Worm (Caenorhabditis elegans) whole organism, young adult: Measurements from ENCODE around the gene nhr-280.
A peak's percentile ranks its signal among the peaks of the same experiment; 100 is the strongest.

ENCODE experiments used
- B0019.2 ChIP-seq: fragments of 200-800 bp; sonication (Bioruptor generic); conservative IDR thresholded peaks from 2 replicates; pipeline ENCODE4 v1.3.6; 2022; ENCODE audit warnings: missing genetic modification reagents, missing genetic modification characterization, missing compliant biosample characterization
- B0035.1 ChIP-seq: sonication (generic microtip); optimal IDR thresholded peaks from 2 replicates; lab custom pipeline; 2016; ENCODE audit warnings: missing genetic modification characterization, mild to moderate bottlenecking, missing compliant biosample characterization, missing genotype, missing genetic modification reagents
- C06A6.2 ChIP-seq: fragments of 200-800 bp; sonication (Bioruptor generic); conservative IDR thresholded peaks from 2 replicates; pipeline ENCODE4 v1.3.6; 2022; ENCODE audit warnings: missing genetic modification characterization, missing compliant biosample characterization
- D2030.7 ChIP-seq: fragments of 200-800 bp; sonication (Bioruptor generic); IDR thresholded peaks from 2 replicates; pipeline ENCODE4 v1.3.6; 2022; ENCODE audit warnings: missing genetic modification reagents, missing genetic modification characterization, missing compliant biosample characterization
- F22D6.2 ChIP-seq: sonication (generic microtip); optimal IDR thresholded peaks from 2 replicates; lab custom pipeline; 2016; ENCODE audit warnings: mild to moderate bottlenecking, missing genetic modification characterization, missing compliant biosample characterization
- F39B2.1 ChIP-seq: fragments of 200-800 bp; sonication (Bioruptor generic); IDR thresholded peaks from 2 replicates; pipeline ENCODE4 v1.3.6; 2022; ENCODE audit warnings: missing genetic modification reagents, missing genetic modification characterization, missing compliant biosample characterization
- K11D2.4 ChIP-seq: fragments of 200-800 bp; sonication (Bioruptor generic); IDR thresholded peaks from 2 replicates; pipeline ENCODE4 v1.3.6; 2022; ENCODE audit warnings: missing genetic modification reagents, missing genetic modification characterization, missing compliant biosample characterization
- K12H6.12 ChIP-seq: fragments of 200-800 bp; sonication (Bioruptor generic); optimal IDR thresholded peaks from 2 replicates; lab custom pipeline; 2018; ENCODE audit warnings: mild to moderate bottlenecking, missing genetic modification characterization, missing compliant biosample characterization
- T26A5.8 ChIP-seq: sonication (generic microtip); optimal IDR thresholded peaks from 2 replicates; lab custom pipeline; 2016; ENCODE audit warnings: missing genetic modification characterization, missing compliant biosample characterization
- akir-1 ChIP-seq: fragments of 200-800 bp; sonication (Bioruptor generic); optimal IDR thresholded peaks from 2 replicates; lab custom pipeline; 2018; ENCODE audit warnings: mild to moderate bottlenecking, missing genetic modification characterization, moderate library complexity, missing compliant biosample characterization
- athp-1 ChIP-seq: sonication (generic microtip); optimal IDR thresholded peaks from 2 replicates; lab custom pipeline; 2017; ENCODE audit warnings: mild to moderate bottlenecking, missing genetic modification characterization, missing compliant biosample characterization
- attf-5 ChIP-seq: fragments of 200-800 bp; sonication (Bioruptor generic); optimal IDR thresholded peaks from 2 replicates; lab custom pipeline; 2018; ENCODE audit warnings: mild to moderate bottlenecking, missing genetic modification characterization, missing compliant biosample characterization
- attf-6 ChIP-seq: fragments of 200-800 bp; sonication (Bioruptor generic); IDR thresholded peaks from 2 replicates; pipeline ENCODE4 v1.3.6; 2022; ENCODE audit warnings: missing genetic modification reagents, missing genetic modification characterization, missing compliant biosample characterization
- ccch-3 ChIP-seq: fragments of 200-800 bp; sonication (Bioruptor generic); optimal IDR thresholded peaks from 2 replicates; lab custom pipeline; 2018; ENCODE audit warnings: mild to moderate bottlenecking, missing genetic modification characterization, missing compliant biosample characterization
- ceh-27 ChIP-seq: fragments of 200-800 bp; sonication (Bioruptor generic); optimal IDR thresholded peaks from 2 replicates; lab custom pipeline; 2018; ENCODE audit warnings: mild to moderate bottlenecking, missing genetic modification characterization, moderate library complexity, missing compliant biosample characterization
- egrh-3 ChIP-seq: fragments of 200-800 bp; sonication (Bioruptor generic); IDR thresholded peaks from 2 replicates; pipeline ENCODE4 v1.3.6; 2022; ENCODE audit warnings: missing genetic modification reagents, missing genetic modification characterization, missing compliant biosample characterization
- hsf-1 ChIP-seq: fragments of 200-800 bp; sonication (Bioruptor generic); IDR thresholded peaks from 2 replicates; pipeline ENCODE4 v1.3.6; 2022; ENCODE audit warnings: missing genetic modification reagents, missing genetic modification characterization, missing compliant biosample characterization
- let-526 ChIP-seq: fragments of 200-800 bp; sonication (Bioruptor generic); IDR thresholded peaks from 2 replicates; pipeline ENCODE4 v1.3.6; 2022; ENCODE audit warnings: missing genetic modification reagents, missing genetic modification characterization, missing compliant biosample characterization
- let-607 ChIP-seq, 2 experiments: fragments of 200-800 bp in 1 of 2; sonication (Bioruptor generic) in 1 of 2; sonication (generic microtip) in 1 of 2; optimal IDR thresholded peaks; 2 replicates each; lab custom pipeline; 2016 to 2018; ENCODE audit warnings: mild to moderate bottlenecking in 2 of 2, missing compliant biosample characterization in 2 of 2, missing genetic modification characterization in 2 of 2, moderate library complexity in 2 of 2, missing genotype in 1 of 2
- lin-40 ChIP-seq: sonication (generic microtip); optimal IDR thresholded peaks from 2 replicates; lab custom pipeline; 2016; ENCODE audit warnings: missing genetic modification characterization, mild to moderate bottlenecking, missing compliant biosample characterization, missing genotype, missing genetic modification reagents
- lsy-27 ChIP-seq: sonication (generic microtip); optimal IDR thresholded peaks from 2 replicates; lab custom pipeline; 2017; ENCODE audit warnings: missing genetic modification characterization, mild to moderate bottlenecking, missing compliant biosample characterization, antibody characterized with exemption, missing genotype, borderline replicate concordance; ENCODE audit not compliant: insufficient read depth
- madf-8 ChIP-seq: fragments of 200-800 bp; sonication (Bioruptor generic); conservative IDR thresholded peaks from 2 replicates; pipeline ENCODE4 v1.3.6; 2022; ENCODE audit warnings: missing genetic modification reagents, missing genetic modification characterization, missing compliant biosample characterization
- nhr-120 ChIP-seq: fragments of 200-800 bp; sonication (Bioruptor generic); IDR thresholded peaks from 2 replicates; pipeline ENCODE4 v1.3.6; 2022; ENCODE audit warnings: missing genetic modification characterization, missing compliant biosample characterization
- nhr-27 ChIP-seq: fragments of 200-800 bp; sonication (Bioruptor generic); optimal IDR thresholded peaks from 2 replicates; lab custom pipeline; 2018; ENCODE audit warnings: mild to moderate bottlenecking, missing genetic modification characterization, moderate library complexity, missing compliant biosample characterization
- rcor-1 ChIP-seq: fragments of 200-800 bp; sonication (Bioruptor generic); IDR thresholded peaks from 2 replicates; pipeline ENCODE4 v1.3.6; 2022; ENCODE audit warnings: missing genetic modification reagents, missing genetic modification characterization, missing compliant biosample characterization
- rpc-1 ChIP-seq, 2 experiments: fragments of 150-350 bp in 1 of 2; sonication (generic microtip) in 1 of 2; optimal IDR thresholded peaks; 2 replicates each; lab custom pipeline; 2014 to 2018; ENCODE audit warnings: missing biosample characterization in 1 of 2, missing genetic modification characterization in 1 of 2, missing genetic modification reagents in 1 of 2, missing genotype in 1 of 2
- snpc-1.1 ChIP-seq: sonication (generic microtip); optimal IDR thresholded peaks from 2 replicates; lab custom pipeline; 2017; ENCODE audit warnings: missing genetic modification characterization, mild to moderate bottlenecking, missing compliant biosample characterization, antibody characterized with exemption, moderate library complexity, missing genotype, missing genetic modification reagents; ENCODE audit not compliant: insufficient read depth
- sptf-2 ChIP-seq: fragments of 200-800 bp; sonication (Bioruptor generic); optimal IDR thresholded peaks from 2 replicates; lab custom pipeline; 2018; ENCODE audit warnings: mild to moderate bottlenecking, missing genetic modification characterization, missing compliant biosample characterization
- unc-130 ChIP-seq: sonication (generic microtip); optimal IDR thresholded peaks from 2 replicates; lab custom pipeline; 2016; ENCODE audit warnings: missing genetic modification reagents, missing genetic modification characterization, missing compliant biosample characterization
- zfh-2 ChIP-seq: fragments of 200-800 bp; sonication (Bioruptor generic); conservative IDR thresholded peaks from 2 replicates; pipeline ENCODE4 v1.3.6; 2022; ENCODE audit warnings: missing genetic modification reagents, missing genetic modification characterization, missing compliant biosample characterization
- ztf-22 ChIP-seq: fragments of 200-800 bp; sonication (Bioruptor generic); optimal IDR thresholded peaks from 2 replicates; lab custom pipeline; 2018; ENCODE audit warnings: mild to moderate bottlenecking, missing genetic modification characterization, moderate library complexity, missing compliant biosample characterization
- ztf-3 ChIP-seq: fragments of 200-800 bp; sonication (Bioruptor generic); optimal IDR thresholded peaks from 2 replicates; lab custom pipeline; 2018; ENCODE audit warnings: mild to moderate bottlenecking, missing genetic modification characterization, missing compliant biosample characterization

nhr-280 gene

ce11 chrIII:169478-169877, 38.9 kb upstream of the nhr-280 start, which contains the start of gene F40G9.18:
Gene F40G9.18 (minus strand): TSS chrIII:169578.
- TF ChIP-seq sptf-2 (GFP tag; lab: Kevin White, UChicago) (no peak), nhr-120 (GFP tag; lab: Robert Waterston, UW) (no peak), B0019.2 (GFP tag; lab: Robert Waterston, UW) (no peak), rcor-1 (GFP tag; lab: Robert Waterston, UW) (no peak), ceh-27 (no peak), attf-6 (GFP tag; lab: Robert Waterston, UW) (no peak), D2030.7 (GFP tag; lab: Robert Waterston, UW) (no peak), athp-1 (tag; lab: Kevin White, UChicago) (no peak), B0035.1 (no peak), F39B2.1 (GFP tag; lab: Robert Waterston, UW) (no peak), hsf-1 (GFP tag; lab: Robert Waterston, UW) (no peak), madf-8 (GFP tag; lab: Robert Waterston, UW) (no peak), F22D6.2 (tag; lab: Kevin White, UChicago) (no peak), rpc-1 (optimal IDR thresholded peaks at IDR 0.05; lab: Kevin White, UChicago) (no peak), rpc-1 (tag; optimal IDR thresholded peaks at IDR 0.05; lab: Kevin White, UChicago) (no peak), lsy-27 (tag; lab: Kevin White, UChicago) (no peak), K11D2.4 (GFP tag; lab: Robert Waterston, UW) (no peak)

DNA sequence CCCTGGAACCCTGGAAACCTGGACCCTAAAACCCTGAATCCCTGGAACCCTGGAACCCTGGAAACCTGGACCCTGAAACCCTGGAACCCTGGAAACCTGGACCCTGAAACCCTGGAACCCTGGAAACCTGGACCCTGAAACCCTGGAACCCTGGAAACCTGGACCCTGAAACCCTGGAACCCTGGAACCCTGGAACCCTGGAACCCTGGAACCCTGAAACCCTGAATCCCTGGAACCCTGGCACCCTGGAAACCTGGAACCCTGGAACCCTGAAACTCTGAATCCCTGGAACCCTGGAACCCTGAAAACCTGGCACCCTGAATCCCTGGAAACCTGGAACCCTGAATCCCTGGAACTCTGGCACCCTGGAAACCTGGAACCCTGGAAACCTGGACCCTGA, 37.8 kb upstream of the nhr-280 start:
- TF ChIP-seq zfh-2 (GFP tag; lab: Robert Waterston, UW): peak; percentile 82
- TF ChIP-seq egrh-3 (GFP tag; lab: Robert Waterston, UW): peak; percentile 85

DNA sequence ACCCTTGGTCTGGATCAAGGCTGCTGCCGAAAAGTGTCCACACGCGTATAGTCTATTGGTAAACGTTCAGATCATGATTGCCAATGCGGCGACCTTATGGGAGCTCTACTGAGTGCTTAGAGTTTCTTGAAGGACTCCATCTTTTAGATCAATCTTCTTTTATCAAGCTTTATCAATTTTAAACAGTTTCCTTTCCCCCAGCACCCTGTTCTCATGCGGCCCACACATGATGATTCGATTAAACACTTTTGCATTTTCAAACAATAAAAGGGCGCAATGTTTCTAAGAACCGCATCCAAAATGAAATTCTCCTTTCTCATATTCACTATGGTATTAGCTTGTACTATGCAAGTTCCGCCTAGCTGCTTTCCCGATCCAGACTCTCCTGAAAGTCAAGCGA, 34.8 kb upstream of the nhr-280 start, which contains the start of gene F40G9.7:
F40G9.7 (plus strand) TSS at position 301 of the 400 bp plus-strand sequence.
- TF ChIP-seq let-526 (GFP tag; lab: Robert Waterston, UW) (no peak), ztf-22 (no peak), C06A6.2 (no peak), B0035.1 (no peak), attf-5 (GFP tag; lab: Kevin White, UChicago) (no peak), ccch-3 (GFP tag; lab: Kevin White, UChicago) (no peak), snpc-1.1 (tag; lab: Kevin White, UChicago) (no peak), akir-1 (no peak), unc-130 (GFP tag; lab: Kevin White, UChicago) (no peak)

ce11 chrIII:164775-165174, 34.2 kb upstream of the nhr-280 start, which contains the start of gene F40G9.8:
Gene F40G9.8 (minus strand): TSS chrIII:164875.
- TF ChIP-seq ztf-3 (GFP tag; lab: Kevin White, UChicago): no peak
- TF ChIP-seq K12H6.12: no peak
- no peak for TF ChIP-seq T26A5.8 (tag; lab: Kevin White, UChicago)
- no peak for TF ChIP-seq let-607 (tag; optimal IDR thresholded peaks at IDR 0.05; lab: Kevin White, UChicago)
- TF ChIP-seq rcor-1 (GFP tag; lab: Robert Waterston, UW): no peak
- TF ChIP-seq nhr-27 (tag; lab: Kevin White, UChicago): no peak
- TF ChIP-seq lin-40 (tag; lab: Kevin White, UChicago): no peak
